Fruit fly (Drosophila melanogaster): ENCODE results near the gene tal-1A.

The tal-1A gene

dm6 chr3R:13817480-13818305 is 4.8 kb downstream of the tal-1A start:
- peak; percentile 18 for TF ChIP-seq cato (GFP tag; optimal IDR thresholded peaks at IDR 0.05; ENCODE audit: borderline replicate concordance)
- peak; percentile 41; the same call in 1 of the 2 replicates for TF ChIP-seq peb (GFP tag; IDR thresholded peaks at IDR 0.05)
- TF ChIP-seq Ptx1 (GFP tag; IDR thresholded peaks at IDR 0.05) = peak; percentile 77
- peak; percentile 82 for TF ChIP-seq CG10979 (tag; optimal IDR thresholded peaks at IDR 0.05)
- peak; percentile 56 for TF ChIP-seq pnt (GFP tag; optimal IDR thresholded peaks at IDR 0.05)
- TF ChIP-seq exex (tag; optimal IDR thresholded peaks at IDR 0.05) = no peak
- peak; percentile 84 for TF ChIP-seq Ssrp (tag; optimal IDR thresholded peaks at IDR 0.05)
- TF ChIP-seq slou (GFP tag; optimal IDR thresholded peaks at IDR 0.05) = peak; percentile 1
- TF ChIP-seq gt (GFP tag; IDR thresholded peaks at IDR 0.05) = peak; percentile 56; the same call in 1 of the 2 replicates
- no peak for TF ChIP-seq CG9932 (GFP tag; IDR thresholded peaks at IDR 0.05)
- TF ChIP-seq pan (optimal IDR thresholded peaks at IDR 0.05) = no peak
- peak in 1 of 2 experiments; percentile 47 for TF ChIP-seq pan (GFP tag; optimal IDR thresholded peaks at IDR 0.05 in 1 of 2, IDR thresholded peaks at IDR 0.05 in 1 of 2)
- no peak for TF ChIP-seq CG10959 (GFP tag; IDR thresholded peaks at IDR 0.05)
- TF ChIP-seq CG4424 (GFP tag; optimal IDR thresholded peaks at IDR 0.05) = peak; percentile 65
- 0 out of 3 replicates have a peak, but pooled peaks have one; percentile 16 for TF ChIP-seq Aef1 (GFP tag; IDR thresholded peaks at IDR 0.05)
- peak; percentile 41; the same call in 2 of the 3 replicates for TF ChIP-seq zfh1 (GFP tag; IDR thresholded peaks at IDR 0.05)
- TF ChIP-seq CG33557 (GFP tag; optimal IDR thresholded peaks at IDR 0.05) = peak; percentile 61
- peak; percentile 59 for TF ChIP-seq CG32772 (GFP tag; IDR thresholded peaks at IDR 0.05)
- TF ChIP-seq CG1233 (GFP tag; optimal IDR thresholded peaks at IDR 0.05) = peak; percentile 4
- TF ChIP-seq CG11247 (GFP tag; IDR thresholded peaks at IDR 0.05) = no peak
- peak; percentile 88 for TF ChIP-seq sens (GFP tag)
- TF ChIP-seq CG30020 (tag; optimal IDR thresholded peaks at IDR 0.05) = peak; percentile 40
- no peak for TF ChIP-seq CG14860 (GFP tag; IDR thresholded peaks at IDR 0.05; ENCODE audit: partially characterized antibody)
- TF ChIP-seq HHEX (GFP tag; optimal IDR thresholded peaks at IDR 0.05) = peak; percentile 11
- peak; percentile 16 for TF ChIP-seq scrt (GFP tag; optimal IDR thresholded peaks at IDR 0.05)
- TF ChIP-seq CG3838 (GFP tag; optimal IDR thresholded peaks at IDR 0.05) = no peak
- no peak for TF ChIP-seq vnd (GFP tag; IDR thresholded peaks at IDR 0.05; ENCODE audit: partially characterized antibody)
- no peak for TF ChIP-seq CG8359 (GFP tag; optimal IDR thresholded peaks at IDR 0.05; ENCODE audit: borderline replicate concordance)
- peak; percentile 29 for TF ChIP-seq Chrac-16 (GFP tag; optimal IDR thresholded peaks at IDR 0.05)
- TF ChIP-seq ssp (GFP tag; IDR thresholded peaks at IDR 0.05) = peak; percentile 43
- TF ChIP-seq Hey (tag; optimal IDR thresholded peaks at IDR 0.05) = no peak
- TF ChIP-seq Atf6 (GFP tag; IDR thresholded peaks at IDR 0.05) = no peak
- TF ChIP-seq aop (GFP tag; IDR thresholded peaks at IDR 0.05) = no peak
- peak; percentile 76 for TF ChIP-seq CG30403 (GFP tag; optimal IDR thresholded peaks at IDR 0.05)
- TF ChIP-seq CG13424 (tag; optimal IDR thresholded peaks at IDR 0.05) = peak; percentile 74
- peak; percentile 8; the same call in 1 of the 2 replicates for TF ChIP-seq E2f2 (GFP tag; IDR thresholded peaks at IDR 0.05)
- peak; percentile 83 for TF ChIP-seq croc (GFP tag; conservative IDR thresholded peaks at IDR 0.05)
- peak; percentile 29 for TF ChIP-seq CG3407 (GFP tag; optimal IDR thresholded peaks at IDR 0.05)
- no peak for TF ChIP-seq Kr (GFP tag; optimal IDR thresholded peaks at IDR 0.05)
- peak; percentile 65; the same call in 2 of the 3 replicates for TF ChIP-seq tgo (GFP tag; IDR thresholded peaks at IDR 0.05)
- TF ChIP-seq maf-S (GFP tag; optimal IDR thresholded peaks at IDR 0.05) = no peak
- TF ChIP-seq ci (GFP tag; IDR thresholded peaks at IDR 0.05) = peak; percentile 62
- TF ChIP-seq pum (GFP tag; optimal IDR thresholded peaks at IDR 0.05) = no peak
- TF ChIP-seq CG10267 (tag; optimal IDR thresholded peaks at IDR 0.05) = peak; percentile 61
- TF ChIP-seq dan (GFP tag; IDR thresholded peaks at IDR 0.05) = no peak
- no peak for TF ChIP-seq lov (optimal IDR thresholded peaks at IDR 0.05)
- TF ChIP-seq lov (GFP tag; IDR thresholded peaks at IDR 0.05) = 0 out of 3 replicates have a peak, but pooled peaks have one; percentile 47
- TF ChIP-seq CG13624 (GFP tag; optimal IDR thresholded peaks at IDR 0.05) = peak; percentile 16
- peak; percentile 88 for TF ChIP-seq dmrt99B (tag; optimal IDR thresholded peaks at IDR 0.05)
- TF ChIP-seq CG31224 (GFP tag; IDR thresholded peaks at IDR 0.05) = no peak

Data from whole organism, embryonic.